Fruit fly (Drosophila melanogaster): ENCODE data around the gene Sfp36F.
A peak's percentile ranks its signal among the peaks of the same experiment; 100 is the strongest.

Sfp36F gene

dm6 chr2L:18311564-18312279, 19.4 kb downstream of the Sfp36F start:
- TF ChIP-seq abd-A (tag; optimal IDR thresholded peaks at IDR 0.05): peak; percentile 9
- no peak for TF ChIP-seq bowl (GFP tag; IDR thresholded peaks at IDR 0.05)
- TF ChIP-seq fu2 (GFP tag; optimal IDR thresholded peaks at IDR 0.05): no peak
- TF ChIP-seq z (GFP tag; IDR thresholded peaks at IDR 0.05): peak; percentile 91
- TF ChIP-seq CG12659 (GFP tag; optimal IDR thresholded peaks at IDR 0.05): no peak
- TF ChIP-seq CG30403 (GFP tag; optimal IDR thresholded peaks at IDR 0.05): no peak
- TF ChIP-seq pros (GFP tag; optimal IDR thresholded peaks at IDR 0.05): peak; percentile 81
- peak; percentile 39 for TF ChIP-seq CG12769 (tag; optimal IDR thresholded peaks at IDR 0.05)
- peak; percentile 95 for TF ChIP-seq kni (GFP tag; optimal IDR thresholded peaks at IDR 0.05)
- TF ChIP-seq lov (optimal IDR thresholded peaks at IDR 0.05): no peak
- TF ChIP-seq lov (GFP tag; IDR thresholded peaks at IDR 0.05): 0 out of 3 replicates have a peak, but pooled peaks have one; percentile 58
- no peak for TF ChIP-seq Hand (GFP tag; optimal IDR thresholded peaks at IDR 0.05)
- no peak for TF ChIP-seq HmgZ (tag; optimal IDR thresholded peaks at IDR 0.05)
- no peak for TF ChIP-seq CG11085 (GFP tag; IDR thresholded peaks at IDR 0.05)
- peak; percentile 90 for TF ChIP-seq crol (GFP tag; IDR thresholded peaks at IDR 0.05)
- TF ChIP-seq cas (GFP tag; IDR thresholded peaks at IDR 0.05): no peak
- no peak for TF ChIP-seq CG7928 (GFP tag; optimal IDR thresholded peaks at IDR 0.05)
- TF ChIP-seq BtbVII (GFP tag; optimal IDR thresholded peaks at IDR 0.05): peak; percentile 33
- no peak for TF ChIP-seq Hr3 (GFP tag; optimal IDR thresholded peaks at IDR 0.05)
- peak; percentile 92; the same call in 2 of the 3 replicates for TF ChIP-seq CG2199 (GFP tag; IDR thresholded peaks at IDR 0.05)
- TF ChIP-seq Blimp-1 (GFP tag; optimal IDR thresholded peaks at IDR 0.05): peak; percentile 52
- no peak for TF ChIP-seq CG11456 (GFP tag; IDR thresholded peaks at IDR 0.05)
- no peak for TF ChIP-seq jumu (GFP tag; optimal IDR thresholded peaks at IDR 0.05)
- peak; percentile 98 for TF ChIP-seq CG11504 (tag; optimal IDR thresholded peaks at IDR 0.05)
- TF ChIP-seq CG6175 (GFP tag; IDR thresholded peaks at IDR 0.05): peak; percentile 76; the same call in 2 of the 3 replicates

dm6 chr2L:18312309-18312708, 20.0 kb downstream of the Sfp36F start:
- TF ChIP-seq row (GFP tag; IDR thresholded peaks at IDR 0.05): 0 out of 3 replicates have a peak, but pooled peaks have one; percentile 18
- peak; percentile 83 for TF ChIP-seq CG17361 (GFP tag; IDR thresholded peaks at IDR 0.05)
- no peak for TF ChIP-seq CG6854 (GFP tag; optimal IDR thresholded peaks at IDR 0.05)
- TF ChIP-seq MTF-1 (GFP tag; optimal IDR thresholded peaks at IDR 0.05; ENCODE audit: borderline replicate concordance): no peak
- TF ChIP-seq CkIIα-i1 (GFP tag; IDR thresholded peaks at IDR 0.05): no peak
- TF ChIP-seq tna (GFP tag; IDR thresholded peaks at IDR 0.05; ENCODE audit: partially characterized antibody): no peak
- no peak for TF ChIP-seq CG12299 (tag; optimal IDR thresholded peaks at IDR 0.05)
- TF ChIP-seq salm (tag; optimal IDR thresholded peaks at IDR 0.05): no peak
- TF ChIP-seq crp (GFP tag; optimal IDR thresholded peaks at IDR 0.05): no peak
- no peak for TF ChIP-seq unc-4 (GFP tag; IDR thresholded peaks at IDR 0.05; ENCODE audit: partially characterized antibody)
- no peak for TF ChIP-seq CG8290 (GFP tag; optimal IDR thresholded peaks at IDR 0.05)
- no peak for TF ChIP-seq CG8290 (tag; optimal IDR thresholded peaks at IDR 0.05)
- no peak for TF ChIP-seq Myb (GFP tag; optimal IDR thresholded peaks at IDR 0.05)
- TF ChIP-seq nom (GFP tag; optimal IDR thresholded peaks at IDR 0.05): peak; percentile 60
- no peak for TF ChIP-seq HmgD (GFP tag; optimal IDR thresholded peaks at IDR 0.05)
- no peak for TF ChIP-seq CG11085 (GFP tag; IDR thresholded peaks at IDR 0.05)
- no peak for TF ChIP-seq C15 (GFP tag; IDR thresholded peaks at IDR 0.05)
- TF ChIP-seq shn (GFP tag; optimal IDR thresholded peaks at IDR 0.05): peak; percentile 10
- TF ChIP-seq cad (GFP tag; optimal IDR thresholded peaks at IDR 0.05): no peak
- TF ChIP-seq CG12391 (tag; optimal IDR thresholded peaks at IDR 0.05): peak; percentile 55
- TF ChIP-seq CG17568 (GFP tag; optimal IDR thresholded peaks at IDR 0.05): no peak
- TF ChIP-seq CG8089 (GFP tag; optimal IDR thresholded peaks at IDR 0.05): no peak
- no peak for TF ChIP-seq hkb (optimal IDR thresholded peaks at IDR 0.05)
- no peak for TF ChIP-seq hkb (GFP tag; IDR thresholded peaks at IDR 0.05)
- no peak for TF ChIP-seq scrt (GFP tag; optimal IDR thresholded peaks at IDR 0.05)
- TF ChIP-seq fd96Cb (tag; optimal IDR thresholded peaks at IDR 0.05): peak; percentile 68
- no peak for TF ChIP-seq CG16813 (GFP tag; IDR thresholded peaks at IDR 0.05; ENCODE audit: partially characterized antibody)
